Worm (Caenorhabditis elegans) whole organism, young adult: ENCODE results near the gene mdf-2.

ENCODE experiments used
- B0019.2 ChIP-seq: fragments of 200-800 bp; sonication (Bioruptor generic); conservative IDR thresholded peaks from 2 replicates; pipeline ENCODE4 v1.3.6; 2022; ENCODE audit warnings: missing genetic modification reagents, missing genetic modification characterization, missing compliant biosample characterization
- B0336.3 ChIP-seq: fragments of 200-800 bp; sonication (Bioruptor generic); IDR thresholded peaks from 2 replicates; pipeline ENCODE4 v1.3.6; 2022; ENCODE audit warnings: missing genetic modification characterization, missing compliant biosample characterization
- D2030.7 ChIP-seq: fragments of 200-800 bp; sonication (Bioruptor generic); IDR thresholded peaks from 2 replicates; pipeline ENCODE4 v1.3.6; 2022; ENCODE audit warnings: missing genetic modification reagents, missing genetic modification characterization, missing compliant biosample characterization
- F33H1.4 ChIP-seq: fragments of 200-800 bp; sonication (Bioruptor generic); IDR thresholded peaks from 2 replicates; pipeline ENCODE4 v1.3.6; 2022; ENCODE audit warnings: missing genetic modification reagents, missing genetic modification characterization, missing compliant biosample characterization
- F37B4.10 ChIP-seq: fragments of 200-800 bp; sonication (Bioruptor generic); IDR thresholded peaks from 2 replicates; pipeline ENCODE4 v1.3.6; 2022; ENCODE audit warnings: missing genetic modification characterization, missing compliant biosample characterization
- K11D2.4 ChIP-seq: fragments of 200-800 bp; sonication (Bioruptor generic); IDR thresholded peaks from 2 replicates; pipeline ENCODE4 v1.3.6; 2022; ENCODE audit warnings: missing genetic modification reagents, missing genetic modification characterization, missing compliant biosample characterization
- Y53F4B.3 ChIP-seq: fragments of 200-800 bp; sonication (Bioruptor generic); IDR thresholded peaks from 2 replicates; pipeline ENCODE4 v1.3.6; 2022; ENCODE audit warnings: missing genetic modification reagents, missing genetic modification characterization, missing compliant biosample characterization
- Y53G8AR.9 ChIP-seq: fragments of 200-800 bp; sonication (Bioruptor generic); conservative IDR thresholded peaks from 2 replicates; pipeline ENCODE4 v1.3.6; 2022; ENCODE audit warnings: missing genetic modification reagents, missing genetic modification characterization, missing compliant biosample characterization
- Y67H2A.10 ChIP-seq: fragments of 200-800 bp; sonication (Bioruptor generic); conservative IDR thresholded peaks from 2 replicates; pipeline ENCODE4 v1.3.6; 2022; ENCODE audit warnings: missing genetic modification reagents, missing genetic modification characterization, missing compliant biosample characterization
- akir-1 ChIP-seq: fragments of 200-800 bp; sonication (Bioruptor generic); optimal IDR thresholded peaks from 2 replicates; lab custom pipeline; 2018; ENCODE audit warnings: mild to moderate bottlenecking, missing genetic modification characterization, moderate library complexity, missing compliant biosample characterization
- ama-1 ChIP-seq, 3 experiments: fragments of 150-350 bp in 1 of 3; sonication (generic microtip) in 2 of 3; optimal IDR thresholded peaks; 2 replicates each; lab custom pipeline; 2014 to 2018; ENCODE audit warnings: missing biosample characterization in 2 of 3, missing genetic modification characterization in 2 of 3, missing genetic modification reagents in 2 of 3
- attf-3 ChIP-seq: fragments of 200-800 bp; sonication (Bioruptor generic); conservative IDR thresholded peaks from 2 replicates; pipeline ENCODE4 v1.3.6; 2022; ENCODE audit warnings: missing genetic modification reagents, missing genetic modification characterization, missing compliant biosample characterization
- attf-5 ChIP-seq: fragments of 200-800 bp; sonication (Bioruptor generic); optimal IDR thresholded peaks from 2 replicates; lab custom pipeline; 2018; ENCODE audit warnings: mild to moderate bottlenecking, missing genetic modification characterization, missing compliant biosample characterization
- attf-6 ChIP-seq: fragments of 200-800 bp; sonication (Bioruptor generic); IDR thresholded peaks from 2 replicates; pipeline ENCODE4 v1.3.6; 2022; ENCODE audit warnings: missing genetic modification reagents, missing genetic modification characterization, missing compliant biosample characterization
- cebp-1 ChIP-seq, 2 experiments: fragments of 200-800 bp in 1 of 2; sonication (Bioruptor generic) in 1 of 2; sonication (generic microtip) in 1 of 2; IDR thresholded peaks in 1 of 2; optimal IDR thresholded peaks in 1 of 2; 2 replicates each; pipeline versions ENCODE4 v1.3.6 to Lab custom; 2017 to 2022; ENCODE audit warnings: missing compliant biosample characterization in 2 of 2, missing genetic modification characterization in 2 of 2, mild to moderate bottlenecking in 1 of 2, missing genetic modification reagents in 1 of 2, moderate library complexity in 1 of 2
- ceh-100 ChIP-seq: fragments of 200-800 bp; sonication (Bioruptor generic); IDR thresholded peaks from 2 replicates; pipeline ENCODE4 v1.3.6; 2022; ENCODE audit warnings: missing genetic modification reagents, missing genetic modification characterization, missing compliant biosample characterization
- ceh-27 ChIP-seq: fragments of 200-800 bp; sonication (Bioruptor generic); optimal IDR thresholded peaks from 2 replicates; lab custom pipeline; 2018; ENCODE audit warnings: mild to moderate bottlenecking, missing genetic modification characterization, moderate library complexity, missing compliant biosample characterization
- dpff-1 ChIP-seq: sonication (generic microtip); optimal IDR thresholded peaks from 2 replicates; lab custom pipeline; 2017; ENCODE audit warnings: mild to moderate bottlenecking, missing genetic modification characterization, missing compliant biosample characterization
- efl-1 ChIP-seq: fragments of 150-350 bp; optimal IDR thresholded peaks from 2 replicates; lab custom pipeline; 2014; ENCODE audit warnings: missing biosample characterization, missing genetic modification reagents, missing genetic modification characterization
- egl-18 ChIP-seq: fragments of 200-800 bp; sonication (Bioruptor generic); IDR thresholded peaks from 2 replicates; pipeline ENCODE4 v1.3.6; 2022; ENCODE audit warnings: missing genetic modification reagents, missing genetic modification characterization, missing compliant biosample characterization
- ekl-4 ChIP-seq: fragments of 200-800 bp; sonication (Bioruptor generic); IDR thresholded peaks from 2 replicates; pipeline ENCODE4 v1.3.6; 2022; ENCODE audit warnings: missing genetic modification reagents, missing genetic modification characterization, missing compliant biosample characterization
- gei-17 ChIP-seq: fragments of 200-800 bp; sonication (Bioruptor generic); optimal IDR thresholded peaks from 2 replicates; lab custom pipeline; 2018; ENCODE audit warnings: mild to moderate bottlenecking, missing genetic modification characterization, missing compliant biosample characterization
- hmg-1.2 ChIP-seq: fragments of 200-800 bp; sonication (Bioruptor generic); IDR thresholded peaks from 2 replicates; pipeline ENCODE4 v1.3.6; 2022; ENCODE audit warnings: missing genetic modification reagents, missing genetic modification characterization, missing compliant biosample characterization
- hmg-20 ChIP-seq: fragments of 200-800 bp; sonication (Bioruptor generic); IDR thresholded peaks from 2 replicates; pipeline ENCODE4 v1.3.6; 2022; ENCODE audit warnings: missing genetic modification reagents, missing genetic modification characterization, missing compliant biosample characterization
- lag-1 ChIP-seq: fragments of 200-800 bp; sonication (Bioruptor generic); IDR thresholded peaks from 2 replicates; pipeline ENCODE4 v1.3.6; 2022; ENCODE audit warnings: missing genetic modification reagents, missing genetic modification characterization, missing compliant biosample characterization
- let-526 ChIP-seq: fragments of 200-800 bp; sonication (Bioruptor generic); IDR thresholded peaks from 2 replicates; pipeline ENCODE4 v1.3.6; 2022; ENCODE audit warnings: missing genetic modification reagents, missing genetic modification characterization, missing compliant biosample characterization
- let-607 ChIP-seq, 2 experiments: fragments of 200-800 bp in 1 of 2; sonication (Bioruptor generic) in 1 of 2; sonication (generic microtip) in 1 of 2; optimal IDR thresholded peaks; 2 replicates each; lab custom pipeline; 2016 to 2018; ENCODE audit warnings: mild to moderate bottlenecking in 2 of 2, missing compliant biosample characterization in 2 of 2, missing genetic modification characterization in 2 of 2, moderate library complexity in 2 of 2, missing genotype in 1 of 2
- lin-40 ChIP-seq: sonication (generic microtip); optimal IDR thresholded peaks from 2 replicates; lab custom pipeline; 2016; ENCODE audit warnings: missing genetic modification characterization, mild to moderate bottlenecking, missing compliant biosample characterization, missing genotype, missing genetic modification reagents
- lin-54 ChIP-seq: fragments of 200-800 bp; sonication (Bioruptor generic); optimal IDR thresholded peaks from 2 replicates; lab custom pipeline; 2018; ENCODE audit warnings: mild to moderate bottlenecking, missing genetic modification characterization, missing compliant biosample characterization
- lir-1 ChIP-seq: fragments of 200-800 bp; sonication (Bioruptor generic); conservative IDR thresholded peaks from 2 replicates; pipeline ENCODE4 v1.3.6; 2022; ENCODE audit warnings: missing genetic modification reagents, missing genetic modification characterization, missing compliant biosample characterization
- lsy-27 ChIP-seq: sonication (generic microtip); optimal IDR thresholded peaks from 2 replicates; lab custom pipeline; 2017; ENCODE audit warnings: missing genetic modification characterization, mild to moderate bottlenecking, missing compliant biosample characterization, antibody characterized with exemption, missing genotype, borderline replicate concordance; ENCODE audit not compliant: insufficient read depth
- madf-3 ChIP-seq: fragments of 200-800 bp; sonication (Bioruptor generic); IDR thresholded peaks from 2 replicates; pipeline ENCODE4 v1.3.6; 2022; ENCODE audit warnings: missing genetic modification reagents, missing genetic modification characterization, missing compliant biosample characterization
- madf-6 ChIP-seq: fragments of 200-800 bp; sonication (Bioruptor generic); IDR thresholded peaks from 2 replicates; pipeline ENCODE4 v1.3.6; 2022; ENCODE audit warnings: missing genetic modification reagents, missing genetic modification characterization, missing compliant biosample characterization
- madf-8 ChIP-seq: fragments of 200-800 bp; sonication (Bioruptor generic); conservative IDR thresholded peaks from 2 replicates; pipeline ENCODE4 v1.3.6; 2022; ENCODE audit warnings: missing genetic modification reagents, missing genetic modification characterization, missing compliant biosample characterization
- mcd-1 ChIP-seq: fragments of 200-800 bp; sonication (Bioruptor generic); IDR thresholded peaks from 2 replicates; pipeline ENCODE4 v1.3.6; 2022; ENCODE audit warnings: missing genetic modification reagents, missing genetic modification characterization, missing compliant biosample characterization
- nfya-1 ChIP-seq: sonication (generic microtip); optimal IDR thresholded peaks from 2 replicates; lab custom pipeline; 2017; ENCODE audit warnings: antibody characterized with exemption, missing compliant biosample characterization, missing genetic modification characterization, borderline replicate concordance; ENCODE audit not compliant: insufficient read depth
- nhr-80 ChIP-seq: sonication (generic microtip); optimal IDR thresholded peaks from 2 replicates; lab custom pipeline; 2016; ENCODE audit warnings: missing genetic modification characterization, missing compliant biosample characterization
- pbrm-1 ChIP-seq: fragments of 200-800 bp; sonication (Bioruptor generic); IDR thresholded peaks from 2 replicates; pipeline ENCODE4 v1.3.6; 2022; ENCODE audit warnings: missing genetic modification reagents, missing genetic modification characterization, missing compliant biosample characterization
- pha-4 ChIP-seq: fragments of 150-350 bp; sonication (generic microtip); optimal IDR thresholded peaks from 2 replicates; lab custom pipeline; 2014; ENCODE audit warnings: missing biosample characterization, missing genetic modification reagents, missing genetic modification characterization
- rcor-1 ChIP-seq: fragments of 200-800 bp; sonication (Bioruptor generic); IDR thresholded peaks from 2 replicates; pipeline ENCODE4 v1.3.6; 2022; ENCODE audit warnings: missing genetic modification reagents, missing genetic modification characterization, missing compliant biosample characterization
- sdz-38 ChIP-seq: sonication (generic microtip); optimal IDR thresholded peaks from 2 replicates; lab custom pipeline; 2016; ENCODE audit warnings: missing genotype, missing genetic modification characterization, missing compliant biosample characterization
- sea-2 ChIP-seq: fragments of 200-800 bp; sonication (Bioruptor generic); IDR thresholded peaks from 2 replicates; pipeline ENCODE4 v1.3.6; 2022; ENCODE audit warnings: missing genetic modification characterization, missing compliant biosample characterization
- snpc-1.1 ChIP-seq: sonication (generic microtip); optimal IDR thresholded peaks from 2 replicates; lab custom pipeline; 2017; ENCODE audit warnings: missing genetic modification characterization, mild to moderate bottlenecking, missing compliant biosample characterization, antibody characterized with exemption, moderate library complexity, missing genotype, missing genetic modification reagents; ENCODE audit not compliant: insufficient read depth
- tbx-9 ChIP-seq: sonication (generic microtip); optimal IDR thresholded peaks from 2 replicates; lab custom pipeline; 2016; ENCODE audit warnings: borderline replicate concordance, missing genetic modification characterization, inconsistent platforms, missing compliant biosample characterization
- tlf-1 ChIP-seq: fragments of 200-800 bp; sonication (Bioruptor generic); optimal IDR thresholded peaks from 2 replicates; lab custom pipeline; 2018; ENCODE audit warnings: mild to moderate bottlenecking, missing genetic modification characterization, missing compliant biosample characterization
- zfh-2 ChIP-seq: fragments of 200-800 bp; sonication (Bioruptor generic); conservative IDR thresholded peaks from 2 replicates; pipeline ENCODE4 v1.3.6; 2022; ENCODE audit warnings: missing genetic modification reagents, missing genetic modification characterization, missing compliant biosample characterization
- ztf-18 ChIP-seq: sonication (generic microtip); optimal IDR thresholded peaks from 2 replicates; lab custom pipeline; 2016; ENCODE audit warnings: missing genotype, mild to moderate bottlenecking, missing genetic modification characterization, missing compliant biosample characterization

mdf-2 gene

DNA sequence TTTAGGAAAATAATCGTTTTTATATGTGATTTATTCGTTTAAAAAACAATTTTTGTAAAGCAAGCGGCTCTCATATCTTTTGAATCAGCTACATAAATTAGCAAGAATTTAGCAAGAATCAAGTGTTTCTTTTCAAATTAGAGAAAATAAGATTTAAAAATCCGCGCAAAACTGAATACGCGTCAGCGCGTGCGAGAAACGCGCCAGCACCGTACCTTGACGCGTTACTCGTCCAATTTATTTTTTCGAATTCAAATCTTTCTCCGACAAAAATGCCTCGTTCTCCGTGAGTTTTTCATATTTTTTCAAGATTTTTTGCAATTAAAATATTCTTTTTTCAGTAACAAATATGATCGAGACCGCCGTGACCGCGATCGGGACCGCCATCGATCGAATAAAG is 35.4 kb upstream of the mdf-2 start, which contains the start of gene Y94H6A.3 (continued):
- TF ChIP-seq attf-3 (GFP tag; lab: Robert Waterston, UW): peak; percentile 88
- no peak for TF ChIP-seq dpff-1
- TF ChIP-seq sea-2 (GFP tag; lab: Robert Waterston, UW): no peak
- TF ChIP-seq ztf-18 (tag; lab: Kevin White, UChicago): peak; percentile 96
- TF ChIP-seq lin-54 (GFP tag; lab: Kevin White, UChicago): peak; percentile 98
- peak; percentile 93 for TF ChIP-seq mcd-1 (GFP tag; lab: Robert Waterston, UW)
- TF ChIP-seq cebp-1 (GFP tag; IDR thresholded peaks at IDR 0.05; lab: Robert Waterston, UW): no peak
- peak; percentile 79 for TF ChIP-seq cebp-1 (tag; optimal IDR thresholded peaks at IDR 0.05; lab: Kevin White, UChicago)
- TF ChIP-seq B0336.3 (GFP tag; lab: Robert Waterston, UW): peak; percentile 79
- TF ChIP-seq lin-40: peak; percentile 89
- peak; percentile 77 for TF ChIP-seq ekl-4 (GFP tag; lab: Robert Waterston, UW)
- TF ChIP-seq lsy-27 (tag; lab: Kevin White, UChicago): no peak
- TF ChIP-seq akir-1 (GFP tag; lab: Kevin White, UChicago): no peak
- peak; percentile 67 for TF ChIP-seq D2030.7 (GFP tag; lab: Robert Waterston, UW)
- TF ChIP-seq Y53F4B.3 (GFP tag; lab: Robert Waterston, UW): no peak
- no peak for TF ChIP-seq F37B4.10 (GFP tag; lab: Robert Waterston, UW)
- TF ChIP-seq efl-1: peak; percentile 83
- peak; percentile 55; the same call in 1 of the 2 replicates for TF ChIP-seq lir-1 (GFP tag; lab: Robert Waterston, UW)
- TF ChIP-seq ceh-100: peak; percentile 64
- TF ChIP-seq hmg-1.2 (GFP tag; lab: Robert Waterston, UW): peak; percentile 60; the same call in 1 of the 2 replicates
- no peak for TF ChIP-seq zfh-2 (GFP tag; lab: Robert Waterston, UW)
- TF ChIP-seq hmg-20 (GFP tag; lab: Robert Waterston, UW): peak; percentile 82
- no peak for TF ChIP-seq egl-18
- TF ChIP-seq madf-6: peak; percentile 78
- no peak for TF ChIP-seq ama-1 (optimal IDR thresholded peaks at IDR 0.05; lab: Kevin White, UChicago)
- TF ChIP-seq ama-1 (GFP tag; optimal IDR thresholded peaks at IDR 0.05; lab: Kevin White, UChicago): no peak
- 0 out of 2 replicates have a peak, but pooled peaks have one; percentile 22 for TF ChIP-seq B0019.2 (GFP tag; lab: Robert Waterston, UW)
- TF ChIP-seq nhr-80 (tag; lab: Kevin White, UChicago): no peak
- TF ChIP-seq tbx-9 (tag; lab: Kevin White, UChicago): no peak
- TF ChIP-seq lag-1 (GFP tag; lab: Robert Waterston, UW): no peak
- TF ChIP-seq K11D2.4 (GFP tag; lab: Robert Waterston, UW): peak; percentile 86
- TF ChIP-seq attf-6 (GFP tag; lab: Robert Waterston, UW): no peak
- peak; percentile 88 for TF ChIP-seq rcor-1 (GFP tag; lab: Robert Waterston, UW)
- peak; percentile 36; the same call in 1 of the 2 replicates for TF ChIP-seq madf-8 (GFP tag; lab: Robert Waterston, UW)
- no peak for TF ChIP-seq sdz-38 (tag; lab: Kevin White, UChicago)
- no peak for TF ChIP-seq Y67H2A.10 (GFP tag; lab: Robert Waterston, UW)
- peak; percentile 66 for TF ChIP-seq tlf-1 (GFP tag; lab: Kevin White, UChicago)
- no peak for TF ChIP-seq nfya-1 (tag; lab: Kevin White, UChicago)
- TF ChIP-seq F33H1.4: peak; percentile 76
- TF ChIP-seq let-526 (GFP tag; lab: Robert Waterston, UW): no peak
- TF ChIP-seq pbrm-1 (GFP tag; lab: Robert Waterston, UW): peak; percentile 77
- TF ChIP-seq pha-4 (tag; lab: Kevin White, UChicago): peak; percentile 39
- TF ChIP-seq attf-5: peak; percentile 67
- TF ChIP-seq gei-17 (GFP tag; lab: Kevin White, UChicago): peak; percentile 50
- peak; percentile 88 for TF ChIP-seq madf-3
- TF ChIP-seq Y53G8AR.9 (GFP tag; lab: Robert Waterston, UW): peak; percentile 94
- no peak for TF ChIP-seq snpc-1.1 (tag; lab: Kevin White, UChicago)
- TF ChIP-seq ceh-27 (GFP tag; lab: Kevin White, UChicago): peak; percentile 45
- peak in 1 of 2 experiments; percentile 48 for TF ChIP-seq let-607 (tag; optimal IDR thresholded peaks at IDR 0.05; lab: Kevin White, UChicago)
